Fruit fly (Drosophila melanogaster): Measurements from ENCODE around the gene CG7739.

dm6 chr3L:15604979-15605378, 42.1 kb upstream of the CG7739 start:
- TF ChIP-seq usp (GFP tag; optimal IDR thresholded peaks at IDR 0.05) = no peak
- no peak for TF ChIP-seq br (GFP tag; optimal IDR thresholded peaks at IDR 0.05)
- no peak for TF ChIP-seq OdsH (GFP tag; optimal IDR thresholded peaks at IDR 0.05)

Data from whole organism, wandering third instar larva.